Worm (Caenorhabditis elegans): Measurements from ENCODE around the gene C05G5.2.

DNA sequence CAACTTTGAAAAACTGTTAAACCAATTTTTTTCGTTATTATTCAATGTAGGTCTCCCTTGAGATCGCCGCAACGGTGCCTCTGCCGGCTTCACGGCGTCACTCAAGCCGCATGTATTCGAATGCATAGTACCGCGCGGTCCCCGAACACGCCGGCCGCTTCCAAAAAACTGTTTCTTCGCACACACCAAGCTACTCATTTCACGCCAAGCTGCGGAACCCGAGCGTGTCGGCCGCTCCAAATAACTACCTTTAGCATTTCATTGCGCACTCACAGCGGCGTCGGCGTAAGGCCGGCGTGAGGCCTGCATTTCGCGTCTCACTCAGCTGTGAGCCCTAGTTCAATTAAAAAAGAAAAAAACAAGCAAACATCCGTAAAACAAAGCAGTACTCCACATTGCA lies 9.5 kb downstream of the C05G5.2 start:
- TF ChIP-seq ama-1 (optimal IDR thresholded peaks at IDR 0.05) (no peak), pha-4 (tag; optimal IDR thresholded peaks at IDR 0.05) (no peak)

Data from whole organism, L3 larva.